Fruit fly (Drosophila melanogaster) whole organism, prepupa: ENCODE measurements around the gene Act88F.

Experiments used
- CG3032 ChIP-seq: fragments of 200-800 bp; optimal IDR thresholded peaks from 2 replicates; lab custom pipeline; 2019; ENCODE audit warnings: missing biosample characterization, mild to moderate bottlenecking, missing genetic modification characterization, moderate library complexity
- CG6808 ChIP-seq: fragments of 200-800 bp; sonication (Bioruptor generic); optimal IDR thresholded peaks from 3 replicates; lab custom pipeline; 2017; ENCODE audit warnings: missing biosample characterization, missing genetic modification characterization, mild to moderate bottlenecking, moderate library complexity, missing genetic modification reagents
- CG6854 ChIP-seq: fragments of 200-800 bp; sonication (Bioruptor generic); optimal IDR thresholded peaks from 2 replicates; lab custom pipeline; 2017; ENCODE audit warnings: missing biosample characterization, mild to moderate bottlenecking, missing genetic modification characterization
- CG9139 ChIP-seq: fragments of 200-800 bp; sonication (Bioruptor generic); optimal IDR thresholded peaks from 3 replicates; lab custom pipeline; 2017; ENCODE audit warnings: missing biosample characterization, mild to moderate bottlenecking, missing genetic modification characterization
- Sox102F ChIP-seq: fragments of 200-800 bp; sonication (Bioruptor generic); optimal IDR thresholded peaks from 2 replicates; lab custom pipeline; 2016; ENCODE audit warnings: missing biosample characterization, mild to moderate bottlenecking, missing genetic modification characterization
- dsx ChIP-seq: fragments of 200-800 bp; optimal IDR thresholded peaks from 3 replicates; lab custom pipeline; 2019; ENCODE audit warnings: missing biosample characterization, mild to moderate bottlenecking, missing genetic modification characterization, moderate library complexity; ENCODE audit not compliant: poor library complexity, severe bottlenecking

DNA sequence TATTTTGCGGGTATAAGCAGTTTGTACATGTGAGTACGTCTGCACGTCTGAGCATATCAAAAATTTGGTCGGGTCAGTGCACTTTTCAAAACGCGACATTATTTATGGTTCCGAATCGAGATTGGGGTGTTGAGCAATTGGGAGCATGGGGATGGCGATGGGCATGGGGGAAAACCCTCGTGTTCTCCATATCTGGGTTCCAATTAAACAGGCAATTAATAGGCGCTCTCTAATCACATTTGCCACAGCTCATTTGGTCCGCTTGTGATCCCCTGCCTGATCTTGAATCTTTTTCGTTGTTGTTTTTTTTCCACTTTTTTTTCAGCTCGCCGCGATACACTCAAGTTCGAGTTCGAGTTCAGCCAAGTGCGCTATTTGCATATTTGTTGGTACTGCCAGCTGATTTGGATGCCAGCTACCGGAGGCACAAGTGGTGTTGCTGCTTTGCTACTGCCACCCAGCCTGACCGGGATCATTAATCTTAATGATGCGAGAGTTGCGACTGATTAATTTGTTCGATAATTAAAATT lies 18.5 kb downstream of the Act88F start:
- TF ChIP-seq dsx (GFP tag; lab: Kevin White, UChicago) (no peak), Sox102F (no peak), CG9139 (no peak), CG6854 (GFP tag; lab: Kevin White, UChicago) (no peak), CG6808 (GFP tag; lab: Kevin White, UChicago) (no peak), CG3032 (tag; lab: Kevin White, UChicago) (no peak)
